Fruit fly (Drosophila melanogaster): Measurements from ENCODE around the gene eIF4EHP.
A peak's percentile ranks its signal among the peaks of the same experiment; 100 is the strongest.

Gene eIF4EHP

DNA sequence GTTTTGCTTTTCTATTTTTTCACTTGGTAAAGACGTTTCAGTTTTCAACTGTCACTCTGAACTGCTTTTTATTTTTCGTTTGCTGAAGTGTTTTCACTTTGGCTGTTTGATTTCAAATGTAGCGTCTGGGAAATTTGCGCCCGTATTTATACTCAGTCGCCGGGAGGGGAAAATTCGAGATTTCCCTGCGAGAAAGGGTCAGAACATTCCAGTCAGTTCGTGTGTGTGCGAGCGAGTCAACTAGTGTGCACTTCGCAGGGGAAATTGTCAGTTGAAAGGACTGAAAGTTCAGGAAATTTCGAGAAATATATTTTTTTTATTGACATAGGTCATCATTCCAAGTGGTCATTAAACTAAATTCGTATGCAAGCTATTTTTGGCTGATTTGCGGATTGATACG is 51.6 kb downstream of the eIF4EHP start, which contains the start of gene Hsp68 (continued):
- TF ChIP-seq tup (GFP tag; optimal IDR thresholded peaks at IDR 0.05) (no peak), Myb (GFP tag; optimal IDR thresholded peaks at IDR 0.05) (peak; percentile 58), CG12299 (tag; optimal IDR thresholded peaks at IDR 0.05) (no peak), Dll (GFP tag; IDR thresholded peaks at IDR 0.05; ENCODE audit: partially characterized antibody) (peak; percentile 25; the same call in 1 of the 4 replicates), CG7745 (tag; optimal IDR thresholded peaks at IDR 0.05) (peak; percentile 42), Drgx (GFP tag; IDR thresholded peaks at IDR 0.05) (no peak), Stat92E (GFP tag; optimal IDR thresholded peaks at IDR 0.05) (peak in 1 of 3 experiments; percentile 79), odd (GFP tag; optimal IDR thresholded peaks at IDR 0.05) (no peak), Dp (GFP tag; optimal IDR thresholded peaks at IDR 0.05) (peak; percentile 24), toy (GFP tag; IDR thresholded peaks at IDR 0.05) (no peak), insv (GFP tag; optimal IDR thresholded peaks at IDR 0.05) (peak in 1 of 2 experiments; percentile 84), zfh1 (GFP tag; IDR thresholded peaks at IDR 0.05) (no peak), CG16815 (GFP tag; optimal IDR thresholded peaks at IDR 0.05) (no peak), Chrac-16 (GFP tag; optimal IDR thresholded peaks at IDR 0.05) (no peak), sens (GFP tag) (peak; percentile 79), croc (GFP tag; conservative IDR thresholded peaks at IDR 0.05) (no peak), Doc3 (GFP tag; IDR thresholded peaks at IDR 0.05; ENCODE audit: partially characterized antibody) (no peak), CG34376 (GFP tag; optimal IDR thresholded peaks at IDR 0.05) (peak; percentile 84), CG31224 (GFP tag; IDR thresholded peaks at IDR 0.05) (no peak), CG10366 (GFP tag; IDR thresholded peaks at IDR 0.05) (no peak), CG13624 (GFP tag; optimal IDR thresholded peaks at IDR 0.05) (no peak), p53 (GFP tag; optimal IDR thresholded peaks at IDR 0.05) (no peak), CG11504 (tag; optimal IDR thresholded peaks at IDR 0.05) (no peak), trem (tag; optimal IDR thresholded peaks at IDR 0.05) (peak; percentile 35), CG11247 (GFP tag; IDR thresholded peaks at IDR 0.05) (no peak), CG11696 (GFP tag; IDR thresholded peaks at IDR 0.05) (0 out of 2 replicates have a peak, but pooled peaks have one; percentile 10), Dref (GFP tag; IDR thresholded peaks at IDR 0.05) (no peak), CG12071 (GFP tag; optimal IDR thresholded peaks at IDR 0.05) (no peak), tll (GFP tag; optimal IDR thresholded peaks at IDR 0.05) (peak in 1 of 2 experiments; percentile 27), Xbp1 (GFP tag; optimal IDR thresholded peaks at IDR 0.05) (no peak), CG18764 (GFP tag; optimal IDR thresholded peaks at IDR 0.05) (no peak), CG18476 (GFP tag; optimal IDR thresholded peaks at IDR 0.05) (no peak), lab (GFP tag; optimal IDR thresholded peaks at IDR 0.05) (no peak), grn (GFP tag; optimal IDR thresholded peaks at IDR 0.05) (no peak), dysf (GFP tag; IDR thresholded peaks at IDR 0.05) (no peak), yki (optimal IDR thresholded peaks at IDR 0.05) (no peak), Atf-2 (GFP tag; optimal IDR thresholded peaks at IDR 0.05) (no peak), hbn (GFP tag; IDR thresholded peaks at IDR 0.05; ENCODE audit: partially characterized antibody) (peak; percentile 25; the same call in 1 of the 2 replicates), sug (tag; optimal IDR thresholded peaks at IDR 0.05) (peak; percentile 22), z (GFP tag; IDR thresholded peaks at IDR 0.05) (no peak), Nf-YA (GFP tag; IDR thresholded peaks at IDR 0.05) (no peak), CG14014 (GFP tag; IDR thresholded peaks at IDR 0.05) (no peak), CG14667 (GFP tag; IDR thresholded peaks at IDR 0.05) (no peak), az2 (GFP tag; optimal IDR thresholded peaks at IDR 0.05) (no peak), YL-1 (GFP tag; optimal IDR thresholded peaks at IDR 0.05) (peak; percentile 21), Oli (tag; optimal IDR thresholded peaks at IDR 0.05) (no peak), lbe (GFP tag; optimal IDR thresholded peaks at IDR 0.05) (peak; percentile 25), sd (tag; optimal IDR thresholded peaks at IDR 0.05) (no peak), CG11723 (GFP tag; optimal IDR thresholded peaks at IDR 0.05) (no peak), sisA (GFP tag; IDR thresholded peaks at IDR 0.05) (no peak), amos (GFP tag; IDR thresholded peaks at IDR 0.05; ENCODE audit: partially characterized antibody) (peak; percentile 38; the same call in 1 of the 2 replicates)
